Worm (Caenorhabditis elegans): ENCODE data around the gene B0393.5.

Gene B0393.5

ce11 chrIII:4785131-4785530 is 19.6 kb downstream of the B0393.5 start, which contains the start of gene enu-3.2:
TSS of gene enu-3.2 (minus strand) at chrIII:4785235.
- TF ChIP-seq hmg-1.2 (GFP tag; IDR thresholded peaks at IDR 0.05) (peak; percentile 26; the same call in 1 of the 2 replicates), mcd-1 (GFP tag; IDR thresholded peaks at IDR 0.05) (peak; percentile 53), pbrm-1 (GFP tag; IDR thresholded peaks at IDR 0.05) (peak; percentile 70), D2030.7 (GFP tag; IDR thresholded peaks at IDR 0.05) (peak; percentile 55), ceh-91 (GFP tag; IDR thresholded peaks at IDR 0.05) (peak; percentile 27; the same call in 1 of the 2 replicates), aptf-2 (GFP tag; conservative IDR thresholded peaks at IDR 0.05) (0 out of 2 replicates have a peak, but pooled peaks have one; percentile 33), rcor-1 (GFP tag; IDR thresholded peaks at IDR 0.05) (peak; percentile 35; the same call in 1 of the 2 replicates), F33H1.4 (GFP tag; IDR thresholded peaks at IDR 0.05) (peak; percentile 64), madf-6 (GFP tag; IDR thresholded peaks at IDR 0.05) (peak; percentile 49; the same call in 1 of the 2 replicates), Y53G8AR.9 (GFP tag; conservative IDR thresholded peaks at IDR 0.05) (0 out of 2 replicates have a peak, but pooled peaks have one; percentile 9), xnd-1 (tag; optimal IDR thresholded peaks at IDR 0.05) (peak; percentile 40), madf-8 (GFP tag; conservative IDR thresholded peaks at IDR 0.05) (peak; percentile 33; the same call in 1 of the 2 replicates), ceh-100 (GFP tag; IDR thresholded peaks at IDR 0.05) (peak; percentile 20; the same call in 1 of the 2 replicates)

DNA sequence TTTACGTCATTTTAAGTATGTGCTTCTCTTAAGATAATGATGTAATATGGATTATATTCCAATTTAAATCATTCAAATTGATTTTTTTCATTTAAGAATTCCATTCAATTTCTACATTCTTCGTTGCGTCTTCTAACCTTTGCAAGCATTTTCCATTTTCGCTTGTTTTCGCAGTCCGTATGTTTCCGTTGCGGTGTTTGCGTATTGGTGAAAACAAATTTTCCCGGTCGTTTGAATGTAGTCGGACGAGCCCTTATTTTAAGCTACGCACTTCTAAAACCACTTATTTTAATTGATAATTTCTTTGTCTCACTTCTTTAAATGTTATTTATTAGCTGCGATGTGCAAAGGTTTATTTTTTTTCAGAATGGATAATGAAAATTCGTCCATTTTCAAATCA is 20.1 kb downstream of the B0393.5 start, which contains the start of gene mel-28:
Gene mel-28 (plus strand): TSS at position 367 of the 400 bp plus-strand sequence.
- TF ChIP-seq sdz-38 (tag; optimal IDR thresholded peaks at IDR 0.05) (no peak), attf-5 (GFP tag; optimal IDR thresholded peaks at IDR 0.05) (peak; percentile 33)

ce11 chrIII:4792560-4793136 is 27.1 kb downstream of the B0393.5 start, which contains the start of gene mip-1:
TSS of gene mip-1 (plus strand) at chrIII:4793086.
- no peak for TF ChIP-seq bed-2 (GFP tag; IDR thresholded peaks at IDR 0.05)
- TF ChIP-seq lsl-1 (GFP tag; optimal IDR thresholded peaks at IDR 0.05): peak; percentile 90
- TF ChIP-seq efl-1 (GFP tag; optimal IDR thresholded peaks at IDR 0.05): peak; percentile 87
- TF ChIP-seq nhr-27 (tag; optimal IDR thresholded peaks at IDR 0.05): no peak
- no peak for TF ChIP-seq pha-4 (tag; optimal IDR thresholded peaks at IDR 0.05)
- TF ChIP-seq snpc-3.4 (tag; optimal IDR thresholded peaks at IDR 0.05): peak; percentile 65
- peak; percentile 59 for TF ChIP-seq ceh-91 (GFP tag; IDR thresholded peaks at IDR 0.05)
- no peak for TF ChIP-seq repo-1 (tag; optimal IDR thresholded peaks at IDR 0.05)
- no peak for TF ChIP-seq lin-35 (GFP tag; optimal IDR thresholded peaks at IDR 0.05)
- TF ChIP-seq ceh-79 (tag; optimal IDR thresholded peaks at IDR 0.05): no peak
- TF ChIP-seq fkh-3 (tag; optimal IDR thresholded peaks at IDR 0.05): no peak
- TF ChIP-seq madf-8 (GFP tag; conservative IDR thresholded peaks at IDR 0.05): peak; percentile 73
- no peak for TF ChIP-seq pbrm-1 (GFP tag; IDR thresholded peaks at IDR 0.05)
- TF ChIP-seq xnd-1 (tag; optimal IDR thresholded peaks at IDR 0.05): peak; percentile 68
- TF ChIP-seq F39B2.1 (GFP tag; IDR thresholded peaks at IDR 0.05): no peak
- TF ChIP-seq ztf-18 (tag; optimal IDR thresholded peaks at IDR 0.05): peak; percentile 10
- TF ChIP-seq nhr-120 (GFP tag; IDR thresholded peaks at IDR 0.05): no peak
- no peak for TF ChIP-seq die-1 (tag; optimal IDR thresholded peaks at IDR 0.05)
- no peak for TF ChIP-seq zfh-2 (GFP tag; conservative IDR thresholded peaks at IDR 0.05)
- no peak for TF ChIP-seq hmg-20 (GFP tag; IDR thresholded peaks at IDR 0.05)
- TF ChIP-seq Y95B8A.8 (GFP tag; IDR thresholded peaks at IDR 0.05): no peak
- peak; percentile 78 for TF ChIP-seq dpl-1 (GFP tag; optimal IDR thresholded peaks at IDR 0.05)
- no peak for TF ChIP-seq ztf-28 (GFP tag; IDR thresholded peaks at IDR 0.05)
- peak; percentile 88 for TF ChIP-seq madf-6 (GFP tag; IDR thresholded peaks at IDR 0.05)
- TF ChIP-seq D2030.7 (GFP tag; IDR thresholded peaks at IDR 0.05): peak; percentile 46
- TF ChIP-seq ZK185.1 (tag; optimal IDR thresholded peaks at IDR 0.05; ENCODE audit: poor library complexity, severe bottlenecking): no peak
- TF ChIP-seq unc-130 (GFP tag; optimal IDR thresholded peaks at IDR 0.05): no peak
- no peak for TF ChIP-seq ceh-58 (GFP tag; IDR thresholded peaks at IDR 0.05)
- no peak for TF ChIP-seq nhr-179 (tag; optimal IDR thresholded peaks at IDR 0.05)
- TF ChIP-seq Y79H2A.3 (GFP tag; conservative IDR thresholded peaks at IDR 0.05): no peak
- peak; percentile 19 for TF ChIP-seq snpc-1.3 (tag; optimal IDR thresholded peaks at IDR 0.05; ENCODE audit: insufficient read depth)
- TF ChIP-seq zim-3 (tag; optimal IDR thresholded peaks at IDR 0.05): no peak
- TF ChIP-seq lin-54 (GFP tag; optimal IDR thresholded peaks at IDR 0.05): peak; percentile 84
- TF ChIP-seq F49E8.2 (tag; optimal IDR thresholded peaks at IDR 0.05; ENCODE audit: insufficient read depth): peak; percentile 51
